Fruit fly (Drosophila melanogaster) whole organism: ENCODE results near the gene CG13315.

ENCODE experiments used
- pan ChIP-seq: fragments of >200 bp; optimal IDR thresholded peaks from 2 replicates; lab custom pipeline; 2017
- psq ChIP-seq: fragments of >200 bp; optimal IDR thresholded peaks from 2 replicates; lab custom pipeline; 2017

DNA sequence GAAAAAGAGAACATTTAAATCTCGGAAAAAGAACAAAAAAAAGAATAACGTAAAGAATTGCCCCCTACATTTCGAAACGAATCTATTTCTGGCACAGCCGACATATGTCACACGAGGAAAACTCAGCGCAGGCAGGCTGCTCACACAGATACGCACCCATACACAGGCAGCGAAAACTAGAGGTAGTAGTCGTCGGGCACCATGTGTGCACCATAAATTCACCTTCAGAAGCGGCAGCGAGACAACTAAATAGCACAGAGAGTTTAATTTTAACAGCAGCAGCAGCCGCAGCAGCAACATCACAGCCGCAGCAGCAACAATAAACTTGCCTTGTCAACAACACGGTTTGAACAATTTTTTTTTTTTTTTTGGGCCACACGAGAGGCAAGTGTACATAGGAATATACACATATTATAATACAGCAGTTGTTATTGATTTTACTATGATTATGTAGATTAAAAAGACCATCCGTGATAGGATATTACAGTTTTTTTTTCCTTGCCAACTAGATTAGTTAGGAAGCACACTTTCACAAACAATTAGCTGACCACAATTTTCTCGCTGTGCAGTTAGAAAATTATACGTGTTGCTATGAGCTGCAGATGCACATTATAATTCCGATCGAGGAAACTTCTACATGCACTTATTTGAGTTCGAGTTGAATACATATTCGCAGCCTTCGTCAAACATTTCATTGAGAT, 17.1 kb downstream of the CG13315 start:
- TF ChIP-seq psq, result no peak
- TF ChIP-seq pan (lab: Kevin White, UChicago), result no peak
